Worm (Caenorhabditis elegans) whole organism, late embryonic: ENCODE data around the gene F22E5.23.
"Not testable (repeated sequence)": the region's sequence is repeated elsewhere in the genome, so short reads cannot be mapped to it uniquely, and the experiment has no call there.

ENCODE experiments used
- K09A11.1 ChIP-seq: sonication (generic microtip); optimal IDR thresholded peaks from 2 replicates; lab custom pipeline; 2017; ENCODE audit warnings: antibody characterized with exemption, mild to moderate bottlenecking, missing genetic modification characterization, missing compliant biosample characterization; ENCODE audit not compliant: insufficient read depth
- Y22D7AL.16 ChIP-seq: sonication (generic microtip); optimal IDR thresholded peaks from 2 replicates; lab custom pipeline; 2016; ENCODE audit warnings: missing genetic modification characterization, missing compliant biosample characterization
- ceh-22 ChIP-seq: sonication (generic microtip); optimal IDR thresholded peaks from 2 replicates; lab custom pipeline; 2017; ENCODE audit warnings: missing biosample characterization, missing genetic modification characterization
- ceh-24 ChIP-seq: sonication (generic microtip); optimal IDR thresholded peaks from 2 replicates; lab custom pipeline; 2016; ENCODE audit warnings: mild to moderate bottlenecking, missing genetic modification characterization, missing compliant biosample characterization
- ceh-45 ChIP-seq: fragments of 200-800 bp; sonication (Bioruptor generic); IDR thresholded peaks from 2 replicates; pipeline ENCODE4 v1.3.6; 2022; ENCODE audit warnings: missing genetic modification reagents, missing genetic modification characterization, missing compliant biosample characterization
- ceh-9 ChIP-seq: sonication (generic microtip); optimal IDR thresholded peaks from 2 replicates; lab custom pipeline; 2016; ENCODE audit warnings: mild to moderate bottlenecking, missing genetic modification characterization, inconsistent platforms, missing compliant biosample characterization
- che-1 ChIP-seq: sonication (generic microtip); optimal IDR thresholded peaks from 2 replicates; lab custom pipeline; 2016; ENCODE audit warnings: mild to moderate bottlenecking, missing genetic modification characterization, missing compliant biosample characterization
- dve-1 ChIP-seq: sonication (generic microtip); optimal IDR thresholded peaks from 2 replicates; lab custom pipeline; 2017; ENCODE audit warnings: antibody characterized with exemption, mild to moderate bottlenecking, missing genetic modification characterization, missing compliant biosample characterization
- elt-2 ChIP-seq: sonication (generic microtip); optimal IDR thresholded peaks from 2 replicates; lab custom pipeline; 2016; ENCODE audit warnings: missing genetic modification reagents, missing genetic modification characterization, missing compliant biosample characterization
- ets-4 ChIP-seq: sonication (generic microtip); optimal IDR thresholded peaks from 2 replicates; lab custom pipeline; 2016; ENCODE audit warnings: missing genetic modification characterization, missing compliant biosample characterization
- eyg-1 ChIP-seq: sonication (generic microtip); optimal IDR thresholded peaks from 2 replicates; lab custom pipeline; 2016; ENCODE audit warnings: missing genotype, missing genetic modification characterization, missing compliant biosample characterization
- fkh-6 ChIP-seq: sonication (generic microtip); optimal IDR thresholded peaks from 2 replicates; lab custom pipeline; 2016; ENCODE audit warnings: missing genetic modification characterization, missing compliant biosample characterization
- gmeb-2 ChIP-seq: sonication (generic microtip); optimal IDR thresholded peaks from 2 replicates; lab custom pipeline; 2016; ENCODE audit warnings: missing genetic modification characterization, inconsistent platforms, missing compliant biosample characterization
- hlh-30 ChIP-seq: sonication (generic microtip); optimal IDR thresholded peaks from 2 replicates; lab custom pipeline; 2017; ENCODE audit warnings: antibody characterized with exemption, missing genetic modification characterization, missing compliant biosample characterization; ENCODE audit not compliant: insufficient read depth
- lin-11 ChIP-seq: fragments of 200-800 bp; sonication (Bioruptor generic); optimal IDR thresholded peaks from 2 replicates; lab custom pipeline; 2018; ENCODE audit warnings: mild to moderate bottlenecking, missing genetic modification characterization, missing compliant biosample characterization
- madf-2 ChIP-seq: sonication (generic microtip); optimal IDR thresholded peaks from 2 replicates; lab custom pipeline; 2017; ENCODE audit warnings: missing genetic modification characterization, missing compliant biosample characterization
- mec-3 ChIP-seq: sonication (generic microtip); optimal IDR thresholded peaks from 2 replicates; lab custom pipeline; 2016; ENCODE audit warnings: borderline replicate concordance, missing genetic modification characterization, missing compliant biosample characterization
- nhr-11 ChIP-seq: fragments of 150-350 bp; optimal IDR thresholded peaks from 2 replicates; lab custom pipeline; 2014; ENCODE audit warnings: missing biosample characterization, missing genetic modification characterization
- pag-3 ChIP-seq: sonication (generic microtip); optimal IDR thresholded peaks from 2 replicates; lab custom pipeline; 2016; ENCODE audit warnings: missing compliant biosample characterization, missing genetic modification characterization, borderline replicate concordance
- pha-2 ChIP-seq: sonication (generic microtip); optimal IDR thresholded peaks from 2 replicates; lab custom pipeline; 2017; ENCODE audit warnings: mild to moderate bottlenecking, missing genetic modification characterization, missing compliant biosample characterization
- pha-4 ChIP-seq: fragments of 150-350 bp; optimal IDR thresholded peaks from 2 replicates; lab custom pipeline; 2018; ENCODE audit warnings: missing biosample characterization, missing genetic modification reagents, missing genetic modification characterization
- pqm-1 ChIP-seq: sonication (generic microtip); optimal IDR thresholded peaks from 2 replicates; lab custom pipeline; 2016; ENCODE audit warnings: missing genetic modification characterization, missing compliant biosample characterization
- rnt-1 ChIP-seq: sonication (generic microtip); optimal IDR thresholded peaks from 2 replicates; lab custom pipeline; 2016; ENCODE audit warnings: missing genetic modification characterization, missing compliant biosample characterization
- syd-9 ChIP-seq: sonication (generic microtip); optimal IDR thresholded peaks from 2 replicates; lab custom pipeline; 2016; ENCODE audit warnings: mild to moderate bottlenecking, missing genetic modification characterization, moderate library complexity, missing compliant biosample characterization
- tbx-2 ChIP-seq: sonication (generic microtip); optimal IDR thresholded peaks from 2 replicates; lab custom pipeline; 2016; ENCODE audit warnings: missing genetic modification characterization, missing compliant biosample characterization
- tbx-7 ChIP-seq: sonication (generic microtip); optimal IDR thresholded peaks from 2 replicates; lab custom pipeline; 2016; ENCODE audit warnings: missing genotype, missing genetic modification characterization, missing compliant biosample characterization
- unc-42 ChIP-seq: sonication (generic microtip); optimal IDR thresholded peaks from 2 replicates; lab custom pipeline; 2016; ENCODE audit warnings: missing genotype, missing genetic modification characterization, missing compliant biosample characterization
- unc-86 ChIP-seq: sonication (generic microtip); optimal IDR thresholded peaks from 2 replicates; lab custom pipeline; 2016; ENCODE audit warnings: missing genetic modification characterization, missing compliant biosample characterization
- zip-5 ChIP-seq: sonication (generic microtip); optimal IDR thresholded peaks from 2 replicates; lab custom pipeline; 2016; ENCODE audit warnings: missing genetic modification characterization, missing compliant biosample characterization

Gene F22E5.23

ce11 chrII:2665081-2665480, 24.0 kb downstream of the F22E5.23 start, which contains the start of gene F22E5.2:
Gene F22E5.2 (plus strand): TSS chrII:2665381.
- TF ChIP-seq pha-2 (tag; lab: Kevin White, UChicago); eyg-1 (tag; lab: Kevin White, UChicago); madf-2: not testable (repeated sequence)
- TF ChIP-seq, all 69 proteins: peak for 0; not testable (repeated sequence) for 69

- TF ChIP-seq unc-42 (tag; lab: Kevin White, UChicago) (no peak), ceh-9 (tag; lab: Kevin White, UChicago) (no peak), syd-9 (tag; lab: Kevin White, UChicago) (no peak), pqm-1 (tag; lab: Kevin White, UChicago) (no peak), dve-1 (tag; lab: Kevin White, UChicago) (no peak), pha-4 (tag; lab: Kevin White, UChicago) (no peak), ceh-24 (tag; lab: Kevin White, UChicago) (no peak), che-1 (no peak), hlh-30 (tag; lab: Kevin White, UChicago) (no peak), pag-3 (no peak), lin-11 (tag; lab: Kevin White, UChicago) (no peak), K09A11.1 (no peak), Y22D7AL.16 (tag; lab: Kevin White, UChicago) (no peak), gmeb-2 (no peak)
Observed at ce11 chrII:2665606-2666005, 24.5 kb downstream of the F22E5.23 start, which contains the start of gene F22E5.22. Gene F22E5.22 (plus strand): TSS chrII:2665906.

ce11 chrII:2672320-2672719, 31.2 kb downstream of the F22E5.23 start, which contains the start of gene sri-57:
Gene sri-57 (minus strand): TSS chrII:2672420.
- TF ChIP-seq unc-42 (tag; lab: Kevin White, UChicago); mec-3 (tag; lab: Kevin White, UChicago); gmeb-2: not testable (repeated sequence)

- not testable (repeated sequence) for TF ChIP-seq fkh-6, rnt-1, unc-86 (tag; lab: Kevin White, UChicago)
Observed at ce11 chrII:2673534-2673933, 32.5 kb downstream of the F22E5.23 start, which contains the start of the genes F22E5.20 and F22E5.1. Gene F22E5.20 (minus strand): TSS chrII:2673634. Gene F22E5.1 (plus strand): TSS chrII:2673775.

ce11 chrII:2677534-2678168, 36.6 kb downstream of the F22E5.23 start, which contains the start of gene F22E5.17:
Gene F22E5.17 (plus strand): TSS chrII:2678041.
- TF ChIP-seq elt-2 = peak; percentile 84
- no peak for TF ChIP-seq nhr-11 (tag; lab: Kevin White, UChicago)

- TF ChIP-seq ceh-45 (no peak), ceh-22 (tag; lab: Kevin White, UChicago) (no peak), rnt-1 (tag; lab: Kevin White, UChicago) (no peak), gmeb-2 (no peak), ets-4 (tag; lab: Kevin White, UChicago) (no peak), tbx-2 (no peak), zip-5 (tag; lab: Kevin White, UChicago) (no peak), tbx-7 (tag; lab: Kevin White, UChicago) (no peak)
Observed at ce11 chrII:2681118-2681517, 40.0 kb downstream of the F22E5.23 start, which contains the start of gene F34D6.1. Gene F34D6.1 (minus strand): TSS chrII:2681218.
